Worm (Caenorhabditis elegans): ENCODE measurements around the gene srw-102.
"Not testable (repeated sequence)": the region's sequence is repeated elsewhere in the genome, so short reads cannot be mapped to it uniquely, and the experiment has no call there.

DNA sequence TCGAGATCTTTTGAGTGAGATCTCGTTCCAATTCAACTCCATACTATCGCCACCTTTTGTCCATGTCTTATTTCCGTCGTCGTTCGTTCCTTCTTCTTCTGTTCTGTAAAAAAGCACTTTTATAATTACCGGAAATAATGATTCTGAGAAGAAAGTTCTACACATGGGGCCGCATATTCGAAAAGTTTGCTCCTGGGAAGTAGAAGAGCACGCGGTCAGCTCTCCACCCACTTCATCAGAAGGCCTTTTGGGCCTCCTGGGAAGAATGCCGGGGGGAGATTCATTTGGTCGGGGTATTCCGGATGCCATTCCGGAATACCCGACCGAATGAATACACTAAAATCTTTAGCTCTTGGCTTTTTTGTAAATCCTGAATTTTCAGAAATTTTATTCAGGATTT is 27.5 kb upstream of the srw-102 start, which contains the start of gene Y46H3C.5:
- not testable (repeated sequence) for TF ChIP-seq pha-4 (tag; optimal IDR thresholded peaks at IDR 0.05); ztf-11 (tag; optimal IDR thresholded peaks at IDR 0.05); unc-39 (tag; optimal IDR thresholded peaks at IDR 0.05); lin-13 (tag; optimal IDR thresholded peaks at IDR 0.05); snpc-4 (tag; optimal IDR thresholded peaks at IDR 0.05); ceh-43 (GFP tag; optimal IDR thresholded peaks at IDR 0.05)

All from whole organism, mixed stage, embryonic.